Fruit fly (Drosophila melanogaster): ENCODE data around the gene CG9044.

DNA sequence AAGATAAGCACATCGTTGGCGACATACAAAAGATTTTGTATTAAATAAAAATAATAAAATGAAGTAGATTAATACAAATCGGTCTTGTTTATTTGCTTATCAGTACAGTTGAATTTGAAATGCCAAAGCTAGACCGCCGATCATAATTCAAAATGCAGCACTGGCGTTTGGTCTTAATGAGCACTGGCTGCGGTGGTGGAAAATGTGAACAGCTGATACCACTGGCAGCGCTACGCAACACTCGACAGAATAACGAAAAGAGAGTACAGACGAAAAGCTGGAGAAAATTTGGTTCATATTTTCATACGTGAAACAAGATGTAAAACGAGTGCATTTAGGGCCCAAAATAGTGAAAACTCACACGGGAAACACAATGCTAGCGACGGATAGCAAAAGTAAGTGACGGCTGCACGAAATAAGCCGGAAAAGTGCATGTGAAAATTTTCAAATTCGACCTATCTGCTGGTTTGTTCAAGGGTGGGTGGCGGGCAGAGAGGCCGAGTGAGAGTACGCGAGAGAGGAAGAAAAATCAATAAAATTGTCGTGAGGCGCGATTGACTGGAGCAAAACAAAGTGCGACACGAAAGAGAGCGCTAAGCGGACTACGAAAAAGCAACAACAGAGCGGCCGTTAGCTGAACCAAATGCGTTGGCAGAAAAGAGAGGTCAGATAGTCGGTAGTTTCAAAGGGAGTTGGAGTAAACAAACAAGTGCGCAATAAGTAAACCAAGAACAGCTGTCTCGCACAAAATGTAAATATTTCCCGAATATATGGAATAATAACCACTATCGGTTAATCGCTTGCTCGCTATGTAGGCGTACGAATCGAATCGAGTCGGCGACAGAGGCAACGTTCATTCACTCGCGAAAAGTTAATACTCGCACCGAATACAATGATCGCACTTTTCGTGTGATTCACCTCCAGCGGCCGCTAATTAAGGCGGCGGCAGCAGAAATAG, 42.1 kb upstream of the CG9044 start, which contains the start of gene bchs:
- no peak for TF ChIP-seq CG8478 (optimal IDR thresholded peaks at IDR 0.05)
- no peak for TF ChIP-seq CTCF (optimal IDR thresholded peaks at IDR 0.05)

All from S2 (cell line).